Worm (Caenorhabditis elegans) whole organism, L4 larva: ENCODE measurements around the gene F59F5.4.

Experiments
- R02D3.7 ChIP-seq: fragments of 150-350 bp; sonication (generic microtip); optimal IDR thresholded peaks from 3 replicates; lab custom pipeline; 2014; ENCODE audit warnings: missing biosample characterization, missing genetic modification characterization
- T20F7.1 ChIP-seq: fragments of 200-800 bp; sonication (Bioruptor generic); optimal IDR thresholded peaks from 2 replicates; lab custom pipeline; 2018; ENCODE audit warnings: mild to moderate bottlenecking, missing genetic modification characterization, missing compliant biosample characterization
- Y105C5A.15 ChIP-seq: fragments of 200-800 bp; sonication (Bioruptor generic); IDR thresholded peaks from 2 replicates; pipeline ENCODE4 v1.3.6; 2022; ENCODE audit warnings: missing genetic modification characterization, missing compliant biosample characterization
- Y48G9A.11 ChIP-seq: fragments of 200-800 bp; sonication (Bioruptor generic); IDR thresholded peaks from 2 replicates; pipeline ENCODE4 v1.3.6; 2022; ENCODE audit warnings: missing genetic modification reagents, missing genetic modification characterization, missing compliant biosample characterization
- ZK546.5 ChIP-seq, 2 experiments: sonication (generic microtip); optimal IDR thresholded peaks; 2 replicates each; lab custom pipeline; 2017; ENCODE audit warnings: missing biosample characterization in 2 of 2, missing genetic modification characterization in 2 of 2
- attf-4 ChIP-seq: sonication (generic microtip); optimal IDR thresholded peaks from 3 replicates; lab custom pipeline; 2017; ENCODE audit warnings: missing biosample characterization, missing genetic modification characterization
- ceh-28 ChIP-seq: fragments of 150-350 bp; optimal IDR thresholded peaks from 2 replicates; lab custom pipeline; 2014; ENCODE audit warnings: missing biosample characterization, missing genetic modification reagents, missing genetic modification characterization
- ceh-32 ChIP-seq: sonication (generic microtip); optimal IDR thresholded peaks from 2 replicates; lab custom pipeline; 2016; ENCODE audit warnings: mild to moderate bottlenecking, missing genetic modification characterization, missing compliant biosample characterization; ENCODE audit not compliant: poor library complexity
- ceh-62 ChIP-seq: sonication (generic microtip); optimal IDR thresholded peaks from 2 replicates; lab custom pipeline; 2017; ENCODE audit warnings: missing biosample characterization, missing genetic modification characterization
- daf-12 ChIP-seq: fragments of 150-350 bp; optimal IDR thresholded peaks from 2 replicates; lab custom pipeline; 2014; ENCODE audit warnings: missing biosample characterization, missing genetic modification reagents, missing genetic modification characterization
- daf-16 ChIP-seq, 3 experiments: sonication (generic microtip); optimal IDR thresholded peaks; 2 replicates each; lab custom pipeline; 2016 to 2017; ENCODE audit warnings: missing genetic modification characterization in 3 of 3, missing genetic modification reagents in 3 of 3, mild to moderate bottlenecking in 2 of 3, missing compliant biosample characterization in 2 of 3, missing biosample characterization in 1 of 3, moderate library complexity in 1 of 3
- daf-19 ChIP-seq: fragments of 200-800 bp; sonication (Bioruptor generic); conservative IDR thresholded peaks from 2 replicates; pipeline ENCODE4 v1.3.6; 2022; ENCODE audit warnings: missing genetic modification characterization, missing compliant biosample characterization
- daf-8 ChIP-seq: fragments of 200-800 bp; sonication (Bioruptor generic); IDR thresholded peaks from 2 replicates; pipeline ENCODE4 v1.3.6; 2022; ENCODE audit warnings: missing genetic modification characterization, missing compliant biosample characterization
- dmd-6 ChIP-seq: fragments of 200-800 bp; sonication (Bioruptor generic); IDR thresholded peaks from 2 replicates; pipeline ENCODE4 v1.3.6; 2022; ENCODE audit warnings: missing genetic modification reagents, missing genetic modification characterization, missing compliant biosample characterization
- dmd-9 ChIP-seq: fragments of 200-800 bp; sonication (Bioruptor generic); IDR thresholded peaks from 2 replicates; pipeline ENCODE4 v1.3.6; 2022; ENCODE audit warnings: missing genetic modification reagents, missing genetic modification characterization, missing compliant biosample characterization
- dpl-1 ChIP-seq: fragments of 150-350 bp; optimal IDR thresholded peaks from 2 replicates; lab custom pipeline; 2014; ENCODE audit warnings: missing biosample characterization, missing genetic modification reagents, missing genetic modification characterization
- dve-1 ChIP-seq: sonication (generic microtip); optimal IDR thresholded peaks from 2 replicates; lab custom pipeline; 2017; ENCODE audit warnings: antibody characterized with exemption, mild to moderate bottlenecking, missing genetic modification characterization, missing compliant biosample characterization; ENCODE audit not compliant: insufficient read depth
- egl-27 ChIP-seq: sonication (generic microtip); optimal IDR thresholded peaks from 3 replicates; lab custom pipeline; 2017; ENCODE audit warnings: missing biosample characterization, missing genetic modification reagents, missing genetic modification characterization
- fkh-10 ChIP-seq: fragments of 150-350 bp; optimal IDR thresholded peaks from 2 replicates; lab custom pipeline; 2014; ENCODE audit warnings: missing biosample characterization, missing genetic modification reagents, missing genetic modification characterization
- lim-7 ChIP-seq: fragments of 200-800 bp; sonication (Bioruptor generic); IDR thresholded peaks from 2 replicates; pipeline ENCODE4 v1.3.6; 2022; ENCODE audit warnings: missing genetic modification characterization, missing compliant biosample characterization
- lin-15B ChIP-seq: fragments of 150-350 bp; sonication (generic microtip); optimal IDR thresholded peaks from 3 replicates; lab custom pipeline; 2014; ENCODE audit warnings: missing biosample characterization, missing genetic modification characterization
- lin-29 ChIP-seq: fragments of 200-800 bp; sonication (Bioruptor generic); IDR thresholded peaks from 2 replicates; pipeline ENCODE4 v1.3.6; 2022; ENCODE audit warnings: missing genetic modification reagents, missing genetic modification characterization, missing compliant biosample characterization
- lin-38 ChIP-seq: fragments of 200-800 bp; sonication (Bioruptor generic); IDR thresholded peaks from 2 replicates; pipeline ENCODE4 v1.3.6; 2022; ENCODE audit warnings: missing genetic modification reagents, missing genetic modification characterization, missing compliant biosample characterization
- mxl-3 ChIP-seq: fragments of 200-800 bp; sonication (Bioruptor generic); optimal IDR thresholded peaks from 2 replicates; lab custom pipeline; 2018; ENCODE audit warnings: mild to moderate bottlenecking, missing genetic modification characterization, missing compliant biosample characterization
- nhr-102 ChIP-seq: sonication (generic microtip); optimal IDR thresholded peaks from 2 replicates; lab custom pipeline; 2016; ENCODE audit warnings: mild to moderate bottlenecking, missing genetic modification characterization, moderate library complexity, missing compliant biosample characterization
- nhr-111 ChIP-seq: fragments of 200-800 bp; sonication (Bioruptor generic); optimal IDR thresholded peaks from 2 replicates; lab custom pipeline; 2018; ENCODE audit warnings: mild to moderate bottlenecking, missing genetic modification characterization, missing compliant biosample characterization
- nhr-237 ChIP-seq: sonication (generic microtip); optimal IDR thresholded peaks from 2 replicates; lab custom pipeline; 2017; ENCODE audit warnings: missing biosample characterization, missing genetic modification characterization
- nhr-28 ChIP-seq: fragments of 150-350 bp; optimal IDR thresholded peaks from 2 replicates; lab custom pipeline; 2014; ENCODE audit warnings: missing biosample characterization, missing genetic modification characterization
- nhr-41 ChIP-seq: fragments of 200-800 bp; sonication (Bioruptor generic); IDR thresholded peaks from 2 replicates; pipeline ENCODE4 v1.3.6; 2022; ENCODE audit warnings: missing genetic modification reagents, missing genetic modification characterization, missing compliant biosample characterization
- nhr-42 ChIP-seq: fragments of 200-800 bp; sonication (Bioruptor generic); IDR thresholded peaks from 2 replicates; pipeline ENCODE4 v1.3.6; 2022; ENCODE audit warnings: missing genetic modification characterization, missing compliant biosample characterization
- nhr-48 ChIP-seq: sonication (generic microtip); optimal IDR thresholded peaks from 2 replicates; lab custom pipeline; 2016; ENCODE audit warnings: mild to moderate bottlenecking, missing genetic modification characterization, missing compliant biosample characterization
- nhr-6 ChIP-seq: fragments of 150-350 bp; optimal IDR thresholded peaks from 2 replicates; lab custom pipeline; 2014; ENCODE audit warnings: missing biosample characterization, missing genetic modification characterization
- php-3 ChIP-seq: fragments of 200-800 bp; sonication (Bioruptor generic); IDR thresholded peaks from 2 replicates; pipeline ENCODE4 v1.3.6; 2022; ENCODE audit warnings: missing genetic modification reagents, missing genetic modification characterization, missing compliant biosample characterization
- pqm-1 ChIP-seq: sonication (generic microtip); optimal IDR thresholded peaks from 2 replicates; lab custom pipeline; 2017; ENCODE audit warnings: missing biosample characterization, missing genetic modification characterization
- rbr-2 ChIP-seq: sonication (generic microtip); optimal IDR thresholded peaks from 2 replicates; lab custom pipeline; 2016; ENCODE audit warnings: missing genotype, missing genetic modification characterization, missing compliant biosample characterization
- saeg-2 ChIP-seq: fragments of 200-800 bp; sonication (Bioruptor generic); IDR thresholded peaks from 2 replicates; pipeline ENCODE4 v1.3.6; 2022; ENCODE audit warnings: missing genetic modification reagents, missing genetic modification characterization, missing compliant biosample characterization
- set-16 ChIP-seq: fragments of 200-800 bp; sonication (Bioruptor generic); IDR thresholded peaks from 2 replicates; pipeline ENCODE4 v1.3.6; 2022; ENCODE audit warnings: missing genetic modification reagents, missing genetic modification characterization, missing compliant biosample characterization
- skn-1 ChIP-seq: fragments of 150-350 bp; optimal IDR thresholded peaks from 2 replicates; lab custom pipeline; 2014; ENCODE audit warnings: missing biosample characterization, missing genetic modification characterization
- spr-1 ChIP-seq: sonication (generic microtip); optimal IDR thresholded peaks from 2 replicates; lab custom pipeline; 2016; ENCODE audit warnings: mild to moderate bottlenecking, missing genetic modification characterization, missing compliant biosample characterization
- tra-1 ChIP-seq: fragments of 200-800 bp; sonication (Bioruptor generic); IDR thresholded peaks from 2 replicates; pipeline ENCODE4 v1.3.6; 2022; ENCODE audit warnings: missing genetic modification reagents, missing genetic modification characterization, missing compliant biosample characterization
- zag-1 ChIP-seq: fragments of 150-350 bp; optimal IDR thresholded peaks from 2 replicates; lab custom pipeline; 2014; ENCODE audit warnings: missing biosample characterization, missing genetic modification characterization
- zfp-3 ChIP-seq: fragments of 200-800 bp; sonication (Bioruptor generic); conservative IDR thresholded peaks from 2 replicates; pipeline ENCODE4 v1.3.6; 2022; ENCODE audit warnings: missing genetic modification reagents, missing genetic modification characterization, missing compliant biosample characterization

The F59F5.4 gene

DNA sequence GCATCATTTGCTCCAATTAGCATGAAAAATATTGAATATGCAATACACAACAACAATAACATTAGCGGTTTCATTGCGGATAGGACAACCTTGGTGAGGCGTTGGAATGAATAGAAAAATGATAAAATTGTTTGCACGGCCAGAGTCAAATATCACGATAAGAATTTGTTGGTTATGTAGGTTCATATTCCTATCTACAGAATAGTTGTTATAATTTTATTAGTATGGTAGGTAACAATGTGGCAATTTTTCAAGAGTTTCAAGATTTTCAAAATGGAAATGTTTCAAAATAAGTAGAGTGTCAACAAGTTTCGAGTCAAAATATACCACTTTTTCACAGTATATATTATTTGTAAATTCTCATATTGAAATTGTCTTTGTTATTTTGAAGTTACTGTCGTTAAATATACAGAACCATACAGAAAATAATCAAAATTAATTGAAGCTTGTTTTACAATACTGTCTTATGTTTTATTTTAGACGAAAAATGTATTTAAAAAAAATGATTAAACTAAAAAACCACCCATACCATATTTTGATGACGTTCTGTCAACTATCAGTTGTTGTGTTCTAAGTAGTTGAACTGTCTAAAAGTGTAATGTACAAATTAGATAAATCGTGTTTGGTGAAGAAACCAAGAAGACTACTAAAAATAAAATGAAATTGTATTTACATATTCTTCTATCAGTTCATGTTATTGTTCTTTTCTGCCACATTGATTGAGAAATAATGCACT lies at the start of gene F59F5.4, which contains the start of gene F59F5.3:
TSS of gene F59F5.4 (plus strand) at position 686 of the 736 bp plus-strand sequence.
TSS of gene F59F5.3 (minus strand) at position 101 of the 736 bp plus-strand sequence.
- TF ChIP-seq daf-16 (GFP tag; optimal IDR thresholded peaks at IDR 0.05; lab: Kevin White, UChicago) (no peak), daf-16 (tag; optimal IDR thresholded peaks at IDR 0.05; lab: Kevin White, UChicago) (peak; percentile 75), dve-1 (tag; lab: Kevin White, UChicago) (peak; percentile 25), pqm-1 (tag; lab: Kevin White, UChicago) (peak; percentile 42), nhr-28 (peak; percentile 6), rbr-2 (tag; lab: Kevin White, UChicago) (no peak)

DNA sequence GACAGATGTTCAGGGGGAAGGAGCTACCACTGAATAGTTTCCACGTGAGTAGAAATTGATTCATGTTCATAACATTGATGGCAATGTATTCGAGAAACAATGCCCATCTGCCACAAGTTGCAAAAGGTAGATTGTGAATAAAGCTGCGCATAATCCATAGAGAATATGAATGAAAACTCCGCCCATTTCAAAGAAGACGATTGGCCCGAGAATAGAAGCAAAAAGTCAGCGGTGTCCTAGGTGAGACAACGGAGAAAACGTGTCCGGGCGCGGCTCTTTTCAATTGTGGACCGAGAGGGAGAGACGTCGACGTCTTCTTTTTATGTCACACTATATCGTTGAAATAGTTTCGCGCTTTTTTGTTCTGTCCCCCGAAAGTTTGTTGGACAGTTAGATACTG lies 43.2 kb upstream of the F59F5.4 start, which contains the start of gene vab-3:
TSS of gene vab-3 (plus strand) at position 301 of the 400 bp plus-strand sequence.
- TF ChIP-seq ceh-32 (tag; lab: Kevin White, UChicago) (no peak), nhr-42 (GFP tag; lab: Robert Waterston, UW) (no peak), spr-1 (no peak), lin-29 (no peak), T20F7.1 (GFP tag; lab: Kevin White, UChicago) (no peak), daf-12 (tag; lab: Kevin White, UChicago) (no peak), lin-38 (GFP tag; lab: Robert Waterston, UW) (no peak), fkh-10 (GFP tag; lab: Kevin White, UChicago) (no peak), Y48G9A.11 (GFP tag; lab: Robert Waterston, UW) (no peak), ceh-62 (tag; lab: Kevin White, UChicago) (no peak), nhr-48 (tag; lab: Kevin White, UChicago) (no peak), zfp-3 (GFP tag; lab: Robert Waterston, UW) (no peak), dpl-1 (GFP tag; lab: Kevin White, UChicago) (no peak), daf-19 (GFP tag; lab: Robert Waterston, UW) (no peak)

DNA sequence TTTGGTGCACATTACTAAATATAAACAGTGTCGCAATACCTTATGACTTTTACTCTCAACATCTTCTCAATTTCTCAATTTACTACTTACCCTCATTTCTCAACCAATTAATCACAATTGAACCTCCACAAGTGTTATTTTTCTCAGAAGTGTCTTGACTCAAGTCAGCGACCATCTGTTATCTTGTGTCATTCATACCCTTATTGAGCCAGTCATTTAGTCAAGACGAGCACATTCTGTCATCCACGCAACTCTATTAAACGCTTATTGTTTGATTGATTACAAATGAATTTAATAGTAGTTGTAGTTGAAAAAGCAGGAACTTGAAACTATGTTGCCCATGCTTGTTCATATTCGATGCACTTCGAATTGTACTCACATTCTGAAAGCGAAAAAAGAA lies 39.4 kb upstream of the F59F5.4 start:
- no peak for TF ChIP-seq lin-15B (tag; lab: Kevin White, UChicago)
- no peak for TF ChIP-seq Y105C5A.15
- no peak for TF ChIP-seq nhr-237 (tag; lab: Kevin White, UChicago)
- no peak for TF ChIP-seq ZK546.5 (tag; optimal IDR thresholded peaks at IDR 0.05; lab: Kevin White, UChicago)
- no peak for TF ChIP-seq fkh-10 (GFP tag; lab: Kevin White, UChicago)
- TF ChIP-seq dmd-9 = no peak
- no peak for TF ChIP-seq zag-1
- TF ChIP-seq egl-27 (tag; lab: Kevin White, UChicago) = no peak
- TF ChIP-seq skn-1 (tag; lab: Kevin White, UChicago) = no peak
- TF ChIP-seq dmd-6 (GFP tag; lab: Robert Waterston, UW) = no peak
- no peak for TF ChIP-seq nhr-6 (tag; lab: Kevin White, UChicago)
- TF ChIP-seq attf-4 = no peak
- TF ChIP-seq nhr-41 = no peak
- no peak for TF ChIP-seq daf-8 (GFP tag; lab: Robert Waterston, UW)
- no peak for TF ChIP-seq nhr-111
- TF ChIP-seq set-16 = no peak
- TF ChIP-seq php-3 (GFP tag; lab: Robert Waterston, UW) = no peak
- TF ChIP-seq R02D3.7 = no peak

- TF ChIP-seq saeg-2 (no peak), nhr-28 (no peak), dve-1 (tag; lab: Kevin White, UChicago) (no peak), tra-1 (GFP tag; lab: Robert Waterston, UW) (no peak), ceh-28 (no peak), lim-7 (GFP tag; lab: Robert Waterston, UW) (no peak), mxl-3 (GFP tag; lab: Kevin White, UChicago) (no peak), lin-29 (no peak), nhr-102 (no peak)
Observed at ce11 chrX:10505193-10505592, 37.6 kb upstream of the F59F5.4 start.
